Fruit fly (Drosophila melanogaster): ENCODE data around the gene Dhfr.

DNA sequence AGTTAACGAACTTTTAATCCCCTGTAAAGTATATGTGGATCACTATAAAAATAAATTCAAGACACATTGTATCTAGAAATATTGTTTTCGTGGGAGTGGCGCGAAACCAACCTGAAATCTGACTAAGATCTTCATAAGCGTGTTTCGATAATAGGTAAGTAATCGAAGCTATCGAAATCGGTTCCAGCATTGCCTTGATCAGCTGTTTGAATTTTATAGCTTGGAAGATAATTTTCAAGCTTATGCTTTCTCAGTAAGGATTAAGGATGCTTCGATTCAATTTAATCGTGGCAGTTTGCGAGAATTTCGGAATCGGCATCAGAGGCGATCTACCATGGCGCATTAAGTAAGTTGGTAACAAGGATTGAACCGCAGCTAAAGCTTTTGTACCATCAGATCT is at the start of gene Dhfr:
- TF ChIP-seq CG3726 (GFP tag; IDR thresholded peaks at IDR 0.05) (no peak), ATbp (GFP tag; optimal IDR thresholded peaks at IDR 0.05) (no peak), CG9817 (tag; optimal IDR thresholded peaks at IDR 0.05) (no peak), rib (GFP tag; IDR thresholded peaks at IDR 0.05) (no peak), Fer3 (tag; optimal IDR thresholded peaks at IDR 0.05) (no peak), CG34422 (GFP tag; IDR thresholded peaks at IDR 0.05) (no peak), C15 (GFP tag; IDR thresholded peaks at IDR 0.05) (no peak), CG11560 (tag; IDR thresholded peaks at IDR 0.05) (no peak)
